Fruit fly (Drosophila melanogaster) whole organism, embryonic: ENCODE results near the gene CG14851.

Experiments
- Blimp-1 ChIP-seq: fragments of 200-800 bp; sonication (Bioruptor generic); optimal IDR thresholded peaks from 3 replicates; lab custom pipeline; 2018; ENCODE audit warnings: missing biosample characterization, missing genetic modification characterization, mild to moderate bottlenecking, moderate library complexity, missing genetic modification reagents
- CG11456 ChIP-seq: fragments of 200-800 bp; sonication (Bioruptor generic); IDR thresholded peaks from 3 replicates; pipeline ENCODE4 v1.3.6; 2022; ENCODE audit warnings: missing biosample characterization, missing genetic modification characterization
- CG11504 ChIP-seq: fragments of 200-800 bp; sonication (Bioruptor generic); optimal IDR thresholded peaks from 3 replicates; lab custom pipeline; 2019; ENCODE audit warnings: missing biosample characterization, mild to moderate bottlenecking, missing genetic modification characterization, moderate library complexity
- CG11723 ChIP-seq: fragments of 200-800 bp; sonication (Bioruptor generic); optimal IDR thresholded peaks from 2 replicates; lab custom pipeline; 2017; ENCODE audit warnings: missing biosample characterization, mild to moderate bottlenecking, missing genetic modification characterization
- CG12219 ChIP-seq: fragments of 200-800 bp; sonication (Bioruptor generic); optimal IDR thresholded peaks from 3 replicates; lab custom pipeline; 2018; ENCODE audit warnings: missing biosample characterization, mild to moderate bottlenecking, missing genetic modification characterization
- CG12769 ChIP-seq: fragments of 200-800 bp; sonication (Bioruptor generic); optimal IDR thresholded peaks from 2 replicates; lab custom pipeline; 2019; ENCODE audit warnings: missing biosample characterization, mild to moderate bottlenecking, missing genetic modification characterization, moderate library complexity
- CG14014 ChIP-seq: fragments of 200-800 bp; sonication (Bioruptor generic); IDR thresholded peaks from 2 replicates; pipeline ENCODE4 v1.3.6; 2022; ENCODE audit warnings: missing biosample characterization, missing genetic modification characterization
- CG14441 ChIP-seq: fragments of 200-800 bp; sonication (Bioruptor generic); IDR thresholded peaks from 2 replicates; pipeline ENCODE4 v1.3.6; 2022; ENCODE audit warnings: missing biosample characterization, missing genetic modification characterization
- CG15011 ChIP-seq: fragments of 200-800 bp; sonication (Bioruptor generic); optimal IDR thresholded peaks from 3 replicates; lab custom pipeline; 2018; ENCODE audit warnings: missing biosample characterization, mild to moderate bottlenecking, missing genetic modification characterization
- CG2889 ChIP-seq: fragments of 200-800 bp; sonication (Bioruptor generic); IDR thresholded peaks from 3 replicates; pipeline ENCODE4 v1.3.6; 2022; ENCODE audit warnings: missing biosample characterization, missing genetic modification characterization
- CG31441 ChIP-seq: fragments of 200-800 bp; sonication (Bioruptor generic); IDR thresholded peaks from 2 replicates; pipeline ENCODE4 v1.3.6; 2022; ENCODE audit warnings: missing biosample characterization, missing genetic modification characterization
- CG34376 ChIP-seq: fragments of 200-800 bp; sonication (Bioruptor generic); optimal IDR thresholded peaks from 2 replicates; lab custom pipeline; 2018; ENCODE audit warnings: missing biosample characterization, mild to moderate bottlenecking, missing genetic modification characterization
- CG42726 ChIP-seq: fragments of 200-800 bp; sonication (Bioruptor generic); IDR thresholded peaks from 2 replicates; pipeline ENCODE4 v1.3.6; 2022; ENCODE audit warnings: missing biosample characterization, missing genetic modification characterization; ENCODE audit not compliant: partially characterized antibody
- CG4617 ChIP-seq: fragments of 200-800 bp; sonication (Bioruptor generic); optimal IDR thresholded peaks from 3 replicates; lab custom pipeline; 2016; ENCODE audit warnings: missing biosample characterization, missing genetic modification characterization, borderline replicate concordance
- CG6175 ChIP-seq: fragments of 200-800 bp; sonication (Bioruptor generic); IDR thresholded peaks from 3 replicates; pipeline ENCODE4 v1.3.6; 2022; ENCODE audit warnings: missing biosample characterization, missing genetic modification characterization
- D ChIP-seq, 2 experiments: fragments of 200-800 bp in 1 of 2; fragments of >200 bp in 1 of 2; sonication (Bioruptor generic) in 1 of 2; optimal IDR thresholded peaks; 2 replicates in 1 of 2; 3 replicates in 1 of 2; lab custom pipeline; 2017; ENCODE audit warnings: mild to moderate bottlenecking in 1 of 2, missing biosample characterization in 1 of 2, missing genetic modification characterization in 1 of 2, missing genetic modification reagents in 1 of 2
- D19B ChIP-seq: fragments of 200-800 bp; sonication (Bioruptor generic); optimal IDR thresholded peaks from 2 replicates; lab custom pipeline; 2017; ENCODE audit warnings: missing biosample characterization, mild to moderate bottlenecking, missing genetic modification characterization
- Dek ChIP-seq: fragments of 200-800 bp; sonication (Bioruptor generic); optimal IDR thresholded peaks from 3 replicates; lab custom pipeline; 2019; ENCODE audit warnings: missing biosample characterization, mild to moderate bottlenecking, missing genetic modification characterization, moderate library complexity
- Dip3 ChIP-seq: fragments of 200-800 bp; sonication (Bioruptor generic); optimal IDR thresholded peaks from 3 replicates; lab custom pipeline; 2016; ENCODE audit warnings: missing biosample characterization, missing genetic modification characterization
- Doc3 ChIP-seq: fragments of 200-800 bp; sonication (Bioruptor generic); IDR thresholded peaks from 3 replicates; pipeline ENCODE4 v1.3.6; 2022; ENCODE audit warnings: missing biosample characterization, missing genetic modification characterization; ENCODE audit not compliant: partially characterized antibody
- ERR ChIP-seq: fragments of 200-800 bp; sonication (Bioruptor generic); optimal IDR thresholded peaks from 2 replicates; lab custom pipeline; 2016; ENCODE audit warnings: missing biosample characterization, missing genetic modification characterization
- Ets65A ChIP-seq: fragments of 200-800 bp; sonication (Bioruptor generic); peaks from one replicate; lab custom pipeline; 2016; ENCODE audit warnings: missing biosample characterization, missing genetic modification characterization
- Hmr ChIP-seq: fragments of 200-800 bp; sonication (Bioruptor generic); optimal IDR thresholded peaks from 3 replicates; lab custom pipeline; 2017; ENCODE audit warnings: mild to moderate bottlenecking, missing biosample characterization, missing genetic modification reagents, missing genetic modification characterization
- Hr78 ChIP-seq, 2 experiments: fragments of 200-800 bp in 1 of 2; fragments of >200 bp in 1 of 2; sonication (Bioruptor generic) in 1 of 2; optimal IDR thresholded peaks; 2 replicates each; lab custom pipeline; 2017 to 2019; ENCODE audit warnings: missing biosample characterization in 2 of 2, missing genetic modification characterization in 2 of 2, mild to moderate bottlenecking in 1 of 2, moderate library complexity in 1 of 2
- Lhr ChIP-seq: fragments of 200-800 bp; sonication (Bioruptor generic); optimal IDR thresholded peaks from 3 replicates; lab custom pipeline; 2017; ENCODE audit warnings: mild to moderate bottlenecking, missing biosample characterization, missing genetic modification reagents, missing genetic modification characterization
- NC2α ChIP-seq: fragments of 200-800 bp; sonication (Bioruptor generic); optimal IDR thresholded peaks from 2 replicates; lab custom pipeline; 2016; ENCODE audit warnings: missing biosample characterization, missing genetic modification characterization
- NFAT ChIP-seq: fragments of 200-800 bp; sonication (Bioruptor generic); IDR thresholded peaks from 2 replicates; pipeline ENCODE4 v1.3.6; 2022; ENCODE audit warnings: missing biosample characterization, missing genetic modification characterization
- NK7.1 ChIP-seq: fragments of 200-800 bp; sonication (Bioruptor generic); optimal IDR thresholded peaks from 3 replicates; lab custom pipeline; 2016; ENCODE audit warnings: missing biosample characterization, missing genetic modification characterization
- Ptx1 ChIP-seq: fragments of 200-800 bp; sonication (Bioruptor generic); IDR thresholded peaks from 2 replicates; pipeline ENCODE4 v1.3.6; 2022; ENCODE audit warnings: missing biosample characterization, missing genetic modification characterization
- abd-A ChIP-seq: fragments of 200-800 bp; sonication (Bioruptor generic); optimal IDR thresholded peaks from 3 replicates; lab custom pipeline; 2019; ENCODE audit warnings: missing biosample characterization, mild to moderate bottlenecking, missing genetic modification characterization, moderate library complexity
- amos ChIP-seq: fragments of 200-800 bp; sonication (Bioruptor generic); IDR thresholded peaks from 2 replicates; pipeline ENCODE4 v1.3.6; 2022; ENCODE audit warnings: missing biosample characterization, missing genetic modification characterization; ENCODE audit not compliant: partially characterized antibody
- ase ChIP-seq: fragments of 200-800 bp; sonication (Bioruptor generic); IDR thresholded peaks from 3 replicates; pipeline ENCODE4 v1.3.6; 2022; ENCODE audit warnings: missing biosample characterization, missing genetic modification characterization
- bigmax ChIP-seq: fragments of 200-800 bp; sonication (Bioruptor generic); optimal IDR thresholded peaks from 2 replicates; lab custom pipeline; 2018; ENCODE audit warnings: missing biosample characterization, mild to moderate bottlenecking, missing genetic modification characterization
- chif ChIP-seq, 2 experiments: fragments of 200-800 bp; sonication (Bioruptor generic); optimal IDR thresholded peaks; 3 replicates each; lab custom pipeline; 2016; ENCODE audit warnings: missing biosample characterization in 2 of 2, missing genetic modification characterization in 2 of 2
- esg ChIP-seq: fragments of 200-800 bp; sonication (Bioruptor generic); conservative IDR thresholded peaks from 2 replicates; pipeline ENCODE4 v1.3.6; 2022; ENCODE audit warnings: missing biosample characterization, missing genetic modification characterization
- ewg ChIP-seq: fragments of 200-800 bp; sonication (Bioruptor generic); optimal IDR thresholded peaks from 3 replicates; lab custom pipeline; 2017; ENCODE audit warnings: mild to moderate bottlenecking, missing biosample characterization, missing genetic modification reagents, missing genetic modification characterization
- fd3F ChIP-seq: fragments of 200-800 bp; sonication (Bioruptor generic); optimal IDR thresholded peaks from 2 replicates; lab custom pipeline; 2018; ENCODE audit warnings: missing biosample characterization, mild to moderate bottlenecking, missing genetic modification characterization, moderate library complexity
- ftz-f1 ChIP-seq: fragments of 200-800 bp; sonication (Bioruptor generic); optimal IDR thresholded peaks from 2 replicates; lab custom pipeline; 2016; ENCODE audit warnings: missing biosample characterization, missing genetic modification characterization
- jumu ChIP-seq: fragments of 200-800 bp; sonication (Bioruptor generic); optimal IDR thresholded peaks from 3 replicates; lab custom pipeline; 2016; ENCODE audit warnings: missing biosample characterization, missing genetic modification characterization
- lmd ChIP-seq: fragments of 200-800 bp; sonication (Bioruptor generic); IDR thresholded peaks from 2 replicates; pipeline ENCODE4 v1.3.6; 2022; ENCODE audit warnings: missing biosample characterization, missing genetic modification characterization
- pnt ChIP-seq: fragments of 200-800 bp; sonication (Bioruptor generic); optimal IDR thresholded peaks from 3 replicates; lab custom pipeline; 2016; ENCODE audit warnings: missing biosample characterization, missing genetic modification characterization
- ro ChIP-seq: fragments of 200-800 bp; sonication (Bioruptor generic); IDR thresholded peaks from 2 replicates; pipeline ENCODE4 v1.3.6; 2022; ENCODE audit warnings: missing biosample characterization, missing genetic modification characterization
- scrt ChIP-seq: fragments of 200-800 bp; sonication (Bioruptor generic); optimal IDR thresholded peaks from 2 replicates; lab custom pipeline; 2018; ENCODE audit warnings: missing biosample characterization, mild to moderate bottlenecking, missing genetic modification characterization, moderate library complexity
- sob ChIP-seq: fragments of 200-800 bp; sonication (Bioruptor generic); IDR thresholded peaks from 2 replicates; pipeline ENCODE4 v1.3.6; 2022; ENCODE audit warnings: missing biosample characterization, missing genetic modification characterization
- sug ChIP-seq: fragments of 200-800 bp; optimal IDR thresholded peaks from 2 replicates; lab custom pipeline; 2019; ENCODE audit warnings: missing biosample characterization, mild to moderate bottlenecking, missing genetic modification characterization, moderate library complexity
- trem ChIP-seq: fragments of 200-800 bp; optimal IDR thresholded peaks from 3 replicates; lab custom pipeline; 2019; ENCODE audit warnings: missing biosample characterization, mild to moderate bottlenecking, missing genetic modification characterization, moderate library complexity
- ttk ChIP-seq: fragments of 200-800 bp; sonication (Bioruptor generic); IDR thresholded peaks from 2 replicates; pipeline ENCODE4 v2.1.2; 2022; ENCODE audit warnings: missing biosample characterization, missing genetic modification characterization
- tup ChIP-seq: fragments of 200-800 bp; sonication (Bioruptor generic); optimal IDR thresholded peaks from 2 replicates; lab custom pipeline; 2016; ENCODE audit warnings: missing biosample characterization, mild to moderate bottlenecking, missing genetic modification characterization, moderate library complexity
- vvl ChIP-seq: fragments of 200-800 bp; sonication (Bioruptor generic); IDR thresholded peaks from 2 replicates; pipeline ENCODE4 v1.3.6; 2022; ENCODE audit warnings: missing biosample characterization, missing genetic modification characterization

CG14851 gene

DNA sequence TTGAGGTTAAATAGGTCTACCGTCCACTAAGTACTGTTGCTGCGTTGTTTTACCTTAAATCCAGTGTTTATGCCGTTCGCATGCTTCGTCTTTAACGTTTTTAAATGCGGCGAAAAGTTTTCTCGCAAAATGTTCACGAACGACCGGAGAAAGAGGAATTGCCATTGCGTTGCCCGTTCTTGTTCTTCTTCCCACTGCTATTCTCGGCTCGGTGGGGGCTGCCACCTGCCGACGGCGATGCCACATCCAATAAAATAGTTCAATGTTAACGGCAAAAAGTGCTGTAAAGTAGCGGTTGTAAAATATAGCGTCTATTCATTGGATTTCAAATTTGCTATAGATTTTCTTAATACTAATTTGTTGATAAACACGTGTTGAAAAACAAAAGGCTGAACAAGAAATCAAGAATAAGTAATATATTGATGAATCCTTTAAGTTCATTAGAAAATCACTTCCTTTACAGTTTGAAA, 13.6 kb downstream of the CG14851 start, which contains the start of gene CG7987 (continued):
- TF ChIP-seq Blimp-1 (no peak), CG31441 (GFP tag; lab: Robert Waterston, UW) (no peak), sug (tag; lab: Kevin White, UChicago) (peak; percentile 64), CG11456 (GFP tag; lab: Robert Waterston, UW) (0 out of 3 replicates have a peak, but pooled peaks have one; percentile 3), D19B (GFP tag; lab: Kevin White, UChicago) (no peak), trem (peak; percentile 47), Lhr (GFP tag; lab: Kevin White, UChicago) (peak; percentile 90), NK7.1 (GFP tag; lab: Kevin White, UChicago) (no peak), esg (GFP tag; lab: Robert Waterston, UW) (no peak), ERR (GFP tag; lab: Kevin White, UChicago) (peak; percentile 21), sob (GFP tag; lab: Robert Waterston, UW) (0 out of 2 replicates have a peak, but pooled peaks have one; percentile 15), ewg (GFP tag; lab: Kevin White, UChicago) (no peak), CG42726 (GFP tag; lab: Robert Waterston, UW) (0 out of 2 replicates have a peak, but pooled peaks have one; percentile 54), Ptx1 (GFP tag; lab: Robert Waterston, UW) (no peak), fd3F (GFP tag; lab: Kevin White, UChicago) (no peak), CG6175 (no peak), ro (GFP tag; lab: Robert Waterston, UW) (no peak), CG15011 (GFP tag; lab: Kevin White, UChicago) (no peak), CG4617 (GFP tag; lab: Kevin White, UChicago) (no peak), chif (GFP tag; optimal IDR thresholded peaks at IDR 0.05; lab: Kevin White, UChicago) (no peak), ttk (GFP tag; lab: Robert Waterston, UW) (0 out of 2 replicates have a peak, but pooled peaks have one; percentile 16), bigmax (GFP tag; lab: Kevin White, UChicago) (peak; percentile 90), Dek (no peak), scrt (GFP tag; lab: Kevin White, UChicago) (no peak), tup (no peak), CG2889 (no peak), lmd (GFP tag; lab: Robert Waterston, UW) (no peak), Hmr (GFP tag; lab: Kevin White, UChicago) (peak; percentile 60), Doc3 (GFP tag; lab: Robert Waterston, UW) (peak; percentile 6; the same call in 1 of the 3 replicates), NC2α (GFP tag; lab: Kevin White, UChicago) (no peak), ftz-f1 (peak; percentile 5), Ets65A (peak; percentile 48), vvl (GFP tag; lab: Robert Waterston, UW) (peak; percentile 55), ase (GFP tag; lab: Robert Waterston, UW) (no peak), abd-A (no peak), CG14441 (no peak), amos (GFP tag; lab: Robert Waterston, UW) (peak; percentile 31; the same call in 1 of the 2 replicates), Dip3 (peak; percentile 24), Hr78 (GFP tag; optimal IDR thresholded peaks at IDR 0.05; lab: Kevin White, UChicago) (no peak), CG34376 (no peak), CG14014 (GFP tag; lab: Robert Waterston, UW) (no peak), CG11723 (GFP tag; lab: Kevin White, UChicago) (no peak), NFAT (GFP tag; lab: Robert Waterston, UW) (peak; percentile 27; the same call in 1 of the 2 replicates), pnt (GFP tag; lab: Kevin White, UChicago) (no peak), jumu (GFP tag; lab: Kevin White, UChicago) (peak; percentile 37), CG12769 (tag; lab: Kevin White, UChicago) (peak; percentile 58), D (optimal IDR thresholded peaks at IDR 0.05; lab: Kevin White, UChicago) (no peak), D (GFP tag; optimal IDR thresholded peaks at IDR 0.05; lab: Kevin White, UChicago) (no peak), CG11504 (no peak), CG12219 (GFP tag; lab: Kevin White, UChicago) (no peak)
